Worm (Caenorhabditis elegans) whole organism, L2 larva: ENCODE results near the gene C54C6.5.

Experiments used
- ceh-82 ChIP-seq: fragments of 150-350 bp; optimal IDR thresholded peaks from 2 replicates; lab custom pipeline; 2014; ENCODE audit warnings: missing biosample characterization, missing genetic modification characterization
- lsy-2 ChIP-seq, 2 experiments: fragments of 150-350 bp in 1 of 2; sonication (generic microtip) in 1 of 2; optimal IDR thresholded peaks; 2 replicates each; lab custom pipeline; 2014 to 2017; ENCODE audit warnings: missing biosample characterization in 2 of 2, missing genetic modification characterization in 2 of 2
- nhr-11 ChIP-seq: fragments of 150-350 bp; optimal IDR thresholded peaks from 2 replicates; lab custom pipeline; 2014; ENCODE audit warnings: missing biosample characterization, missing genetic modification characterization
- sem-4 ChIP-seq: fragments of 150-350 bp; optimal IDR thresholded peaks from 2 replicates; lab custom pipeline; 2014; ENCODE audit warnings: missing biosample characterization, missing genetic modification reagents, missing genetic modification characterization
- snpc-4 ChIP-seq: fragments of 150-350 bp; optimal IDR thresholded peaks from 2 replicates; lab custom pipeline; 2014; ENCODE audit warnings: missing biosample characterization, missing genetic modification characterization

- TF ChIP-seq sem-4 (tag; lab: Kevin White, UChicago), result no peak
- no peak for TF ChIP-seq lsy-2 (tag; optimal IDR thresholded peaks at IDR 0.05; lab: Kevin White, UChicago)
- TF ChIP-seq nhr-11 (tag; lab: Kevin White, UChicago), result no peak
- TF ChIP-seq snpc-4 (tag; lab: Kevin White, UChicago), result no peak
- no peak for TF ChIP-seq ceh-82 (tag; lab: Kevin White, UChicago)
Observed at ce11 chrIII:3566785-3567184, 17.1 kb upstream of the C54C6.5 start.
